Worm (Caenorhabditis elegans): ENCODE measurements around the gene mlc-3.
A peak's percentile ranks its signal among the peaks of the same experiment; 100 is the strongest.

Gene mlc-3

DNA sequence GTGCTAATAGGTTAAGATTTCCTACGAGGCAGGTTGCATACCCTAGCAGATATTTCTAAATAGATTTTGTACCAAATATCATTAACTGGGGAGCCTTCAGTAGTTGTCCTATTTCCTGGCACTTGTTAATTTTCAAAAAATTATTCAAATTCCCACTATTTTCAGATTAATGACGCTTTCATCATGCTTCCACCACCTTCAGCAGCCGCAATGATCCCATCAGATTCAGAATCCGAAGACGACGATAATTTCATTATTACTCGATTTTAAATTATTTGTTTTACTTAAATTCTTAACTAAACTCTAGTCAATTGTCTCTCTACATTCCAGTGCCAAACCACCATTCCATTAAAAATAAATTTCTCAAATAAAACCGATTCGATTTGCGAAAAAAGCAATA lies 14.0 kb upstream of the mlc-3 start (continued):
- TF ChIP-seq ceh-32 (tag; optimal IDR thresholded peaks at IDR 0.05; ENCODE audit: poor library complexity) (no peak), ama-1 (optimal IDR thresholded peaks at IDR 0.05) (peak; percentile 60), attf-4 (tag; optimal IDR thresholded peaks at IDR 0.05) (no peak), daf-19 (GFP tag; conservative IDR thresholded peaks at IDR 0.05) (no peak), hlh-30 (tag; optimal IDR thresholded peaks at IDR 0.05; ENCODE audit: insufficient read depth) (no peak), zag-1 (tag; optimal IDR thresholded peaks at IDR 0.05) (no peak), tra-1 (GFP tag; IDR thresholded peaks at IDR 0.05) (0 out of 2 replicates have a peak, but pooled peaks have one; percentile 20), ceh-44 (GFP tag; IDR thresholded peaks at IDR 0.05) (no peak), zip-2 (tag; optimal IDR thresholded peaks at IDR 0.05) (no peak), mdt-29 (GFP tag; IDR thresholded peaks at IDR 0.05) (peak; percentile 43; the same call in 1 of the 2 replicates), jun-1 (tag; optimal IDR thresholded peaks at IDR 0.05) (no peak), pha-4 (GFP tag; IDR thresholded peaks at IDR 0.05) (no peak), pha-4 (tag; optimal IDR thresholded peaks at IDR 0.05) (no peak), dmd-9 (GFP tag; IDR thresholded peaks at IDR 0.05) (no peak), Y5F2A.4 (GFP tag; optimal IDR thresholded peaks at IDR 0.05) (no peak), Y105C5A.15 (GFP tag; IDR thresholded peaks at IDR 0.05) (no peak), sdz-12 (GFP tag; optimal IDR thresholded peaks at IDR 0.05) (peak; percentile 74), hlh-11 (tag; optimal IDR thresholded peaks at IDR 0.05) (no peak), T26A8.4 (GFP tag; IDR thresholded peaks at IDR 0.05) (peak; percentile 47; the same call in 1 of the 2 replicates), ztf-11 (tag; optimal IDR thresholded peaks at IDR 0.05) (no peak), cey-2 (tag; optimal IDR thresholded peaks at IDR 0.05; ENCODE audit: borderline replicate concordance, insufficient read depth) (no peak), unc-130 (GFP tag; optimal IDR thresholded peaks at IDR 0.05) (no peak), vab-7 (GFP tag; IDR thresholded peaks at IDR 0.05) (0 out of 2 replicates have a peak, but pooled peaks have one; percentile 6), F49E8.2 (tag; optimal IDR thresholded peaks at IDR 0.05; ENCODE audit: borderline replicate concordance) (no peak), rbr-2 (tag; optimal IDR thresholded peaks at IDR 0.05) (no peak), lsy-2 (tag; optimal IDR thresholded peaks at IDR 0.05) (peak in 1 of 2 experiments; percentile 7), ces-1 (GFP tag; optimal IDR thresholded peaks at IDR 0.05) (no peak), aly-2 (tag; optimal IDR thresholded peaks at IDR 0.05) (no peak), zfp-3 (GFP tag; conservative IDR thresholded peaks at IDR 0.05) (peak; percentile 90), spr-3 (GFP tag; optimal IDR thresholded peaks at IDR 0.05) (no peak), egl-43 (GFP tag; IDR thresholded peaks at IDR 0.05) (no peak), fkh-10 (GFP tag; optimal IDR thresholded peaks at IDR 0.05) (no peak), nhr-237 (tag; optimal IDR thresholded peaks at IDR 0.05) (no peak), tag-97 (GFP tag; IDR thresholded peaks at IDR 0.05) (no peak), hmg-1.1 (GFP tag; IDR thresholded peaks at IDR 0.05) (no peak), madf-9 (GFP tag; conservative IDR thresholded peaks at IDR 0.05) (no peak), nhr-28 (tag; optimal IDR thresholded peaks at IDR 0.05) (no peak), dmd-8 (GFP tag; IDR thresholded peaks at IDR 0.05) (no peak), mxl-2 (GFP tag; conservative IDR thresholded peaks at IDR 0.05) (no peak), Y48G9A.11 (GFP tag; IDR thresholded peaks at IDR 0.05) (no peak), nhr-76 (tag; optimal IDR thresholded peaks at IDR 0.05) (no peak), zfp-2 (tag; optimal IDR thresholded peaks at IDR 0.05) (no peak), nhr-48 (tag; optimal IDR thresholded peaks at IDR 0.05) (no peak), mes-2 (tag; optimal IDR thresholded peaks at IDR 0.05; ENCODE audit: poor library complexity, severe bottlenecking) (no peak), skn-1 (tag; optimal IDR thresholded peaks at IDR 0.05) (no peak), pqm-1 (tag; optimal IDR thresholded peaks at IDR 0.05) (no peak), F10B5.3 (tag; optimal IDR thresholded peaks at IDR 0.05) (no peak), F37D6.2 (tag; optimal IDR thresholded peaks at IDR 0.05) (no peak), nhr-25 (tag; optimal IDR thresholded peaks at IDR 0.05; ENCODE audit: borderline replicate concordance, insufficient read depth) (no peak)
